Fruit fly (Drosophila melanogaster): ENCODE results near the gene CG12096.

DNA sequence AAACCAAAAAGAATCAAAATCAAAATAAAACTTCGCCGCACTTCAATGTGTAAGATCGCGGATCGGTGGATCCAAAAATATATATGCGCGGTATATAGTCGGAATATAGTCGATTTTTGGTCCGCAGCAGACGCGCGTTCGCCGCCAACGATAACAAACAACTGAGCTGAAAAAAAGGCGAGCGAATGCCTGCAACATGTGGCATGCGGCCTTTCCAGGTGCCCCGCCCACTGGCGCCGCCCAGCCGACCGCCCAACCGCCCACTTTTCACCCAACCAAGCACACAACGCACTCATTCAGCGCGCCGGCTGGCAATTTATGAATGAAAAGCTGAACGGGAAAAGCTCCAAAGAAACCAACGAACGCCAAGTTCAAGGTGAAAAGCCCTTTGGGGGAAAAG is 29.6 kb downstream of the CG12096 start, which contains the start of gene Lgr4:
- TF ChIP-seq kay (GFP tag; ENCODE audit: borderline replicate concordance), result no peak
- no peak for TF ChIP-seq CG14711 (tag; optimal IDR thresholded peaks at IDR 0.05)
- no peak for TF ChIP-seq CG12768 (GFP tag; optimal IDR thresholded peaks at IDR 0.05)
- no peak for TF ChIP-seq ovo (GFP tag; optimal IDR thresholded peaks at IDR 0.05)

Measured in whole organism, adult.